Fruit fly (Drosophila melanogaster) Kc167 (cell line): ENCODE results near the gene for.

Experiments used
- Myc ChIP-seq: fragments of >200 bp; optimal IDR thresholded peaks from 2 replicates; lab custom pipeline; 2017; ENCODE audit warnings: missing external identifiers
- Sin3A ChIP-seq: fragments of >200 bp; optimal IDR thresholded peaks from 2 replicates; lab custom pipeline; 2018; ENCODE audit warnings: missing external identifiers
- h ChIP-seq: fragments of >200 bp; optimal IDR thresholded peaks from 3 replicates; lab custom pipeline; 2018; ENCODE audit warnings: missing external identifiers
- insv ChIP-seq: fragments of >200 bp; optimal IDR thresholded peaks from 3 replicates; lab custom pipeline; 2018; ENCODE audit warnings: missing external identifiers
- psq ChIP-seq: fragments of >200 bp; optimal IDR thresholded peaks from 2 replicates; lab custom pipeline; 2017; ENCODE audit warnings: missing external identifiers
- ttk ChIP-seq: sonication (Bioruptor generic); optimal IDR thresholded peaks from 2 replicates; lab custom pipeline; 2017; ENCODE audit warnings: missing external identifiers

for gene

dm6 chr2L:3662307-3662795 lies 5.6 kb upstream of the for start, which contains the start of gene Drgx:
Gene Drgx (plus strand): TSS chr2L:3662745.
- TF ChIP-seq Sin3A (lab: Kevin White, UChicago) = no peak
- no peak for TF ChIP-seq ttk
- no peak for TF ChIP-seq psq (lab: Kevin White, UChicago)
- TF ChIP-seq Myc (lab: Kevin White, UChicago) = no peak
- TF ChIP-seq h (lab: Kevin White, UChicago) = no peak
- TF ChIP-seq insv (lab: Kevin White, UChicago) = no peak

dm6 chr2L:3657349-3658142 lies 793 bp upstream of the for start:
- TF ChIP-seq h (lab: Kevin White, UChicago) (no peak), Sin3A (lab: Kevin White, UChicago) (no peak), ttk (no peak), psq (lab: Kevin White, UChicago) (no peak)

- TF ChIP-seq insv (lab: Kevin White, UChicago) (no peak), psq (lab: Kevin White, UChicago) (no peak), h (lab: Kevin White, UChicago) (no peak), Myc (lab: Kevin White, UChicago) (no peak), ttk (no peak), Sin3A (lab: Kevin White, UChicago) (no peak)
Measured at dm6 chr2L:3655698-3656105, 1.1 kb downstream of the for start.

- TF ChIP-seq h (lab: Kevin White, UChicago) = no peak
- no peak for TF ChIP-seq Myc (lab: Kevin White, UChicago)
- no peak for TF ChIP-seq Sin3A (lab: Kevin White, UChicago)
- no peak for TF ChIP-seq ttk
- no peak for TF ChIP-seq psq (lab: Kevin White, UChicago)
- no peak for TF ChIP-seq insv (lab: Kevin White, UChicago)
Measured at dm6 chr2L:3654956-3655618, 1.7 kb downstream of the for start.

dm6 chr2L:3648173-3648972 lies 8.4 kb downstream of the for start:
- no peak for TF ChIP-seq insv (lab: Kevin White, UChicago)
- no peak for TF ChIP-seq h (lab: Kevin White, UChicago)
- no peak for TF ChIP-seq ttk
- TF ChIP-seq Myc (lab: Kevin White, UChicago) = no peak
- no peak for TF ChIP-seq Sin3A (lab: Kevin White, UChicago)
- no peak for TF ChIP-seq psq (lab: Kevin White, UChicago)

- TF ChIP-seq Myc (lab: Kevin White, UChicago) = no peak
- no peak for TF ChIP-seq h (lab: Kevin White, UChicago)
- TF ChIP-seq insv (lab: Kevin White, UChicago) = no peak
- no peak for TF ChIP-seq Sin3A (lab: Kevin White, UChicago)
- TF ChIP-seq psq (lab: Kevin White, UChicago) = no peak
- no peak for TF ChIP-seq ttk
Measured at dm6 chr2L:3647521-3648172, 9.1 kb downstream of the for start.

dm6 chr2L:3646041-3646440 lies 10.7 kb downstream of the for start:
- TF ChIP-seq psq (lab: Kevin White, UChicago) = no peak
- no peak for TF ChIP-seq Myc (lab: Kevin White, UChicago)
- TF ChIP-seq h (lab: Kevin White, UChicago) = no peak
- TF ChIP-seq Sin3A (lab: Kevin White, UChicago) = no peak
- no peak for TF ChIP-seq insv (lab: Kevin White, UChicago)
- TF ChIP-seq ttk = no peak

dm6 chr2L:3645339-3645738 lies 11.4 kb downstream of the for start:
- TF ChIP-seq h (lab: Kevin White, UChicago) (no peak), psq (lab: Kevin White, UChicago) (no peak), insv (lab: Kevin White, UChicago) (no peak), ttk (no peak), Sin3A (lab: Kevin White, UChicago) (no peak), Myc (lab: Kevin White, UChicago) (no peak)

dm6 chr2L:3642148-3642920 lies 14.4 kb downstream of the for start:
- no peak for TF ChIP-seq insv (lab: Kevin White, UChicago)
- no peak for TF ChIP-seq Sin3A (lab: Kevin White, UChicago)
- no peak for TF ChIP-seq Myc (lab: Kevin White, UChicago)
- TF ChIP-seq psq (lab: Kevin White, UChicago) = no peak
- no peak for TF ChIP-seq h (lab: Kevin White, UChicago)
- no peak for TF ChIP-seq ttk

dm6 chr2L:3640952-3641351 lies 15.8 kb downstream of the for start:
- TF ChIP-seq h (lab: Kevin White, UChicago) (no peak), Sin3A (lab: Kevin White, UChicago) (no peak), ttk (no peak), Myc (lab: Kevin White, UChicago) (no peak), insv (lab: Kevin White, UChicago) (no peak), psq (lab: Kevin White, UChicago) (no peak)
